Fruit fly (Drosophila melanogaster): ENCODE data around the gene tx.

tx gene

dm6 chr3R:26436540-26436939 is 4.0 kb upstream of the tx start (continued):
- no peak for TF ChIP-seq kah (GFP tag; optimal IDR thresholded peaks at IDR 0.05)
- TF ChIP-seq CG18599 (GFP tag; optimal IDR thresholded peaks at IDR 0.05), result peak; percentile 39
- TF ChIP-seq Atf6 (GFP tag; IDR thresholded peaks at IDR 0.05), result peak; percentile 48; the same call in 1 of the 2 replicates
- TF ChIP-seq ranshi (GFP tag; IDR thresholded peaks at IDR 0.05), result peak; percentile 43; the same call in 1 of the 2 replicates
- TF ChIP-seq Fer3 (tag; optimal IDR thresholded peaks at IDR 0.05), result peak; percentile 38
- 0 out of 2 replicates have a peak, but pooled peaks have one; percentile 17 for TF ChIP-seq al (GFP tag; IDR thresholded peaks at IDR 0.05)
- TF ChIP-seq gsb-n (tag; optimal IDR thresholded peaks at IDR 0.05), result peak; percentile 35
- TF ChIP-seq sob (GFP tag; IDR thresholded peaks at IDR 0.05), result peak; percentile 34; the same call in 1 of the 2 replicates
- no peak for TF ChIP-seq kni (GFP tag; optimal IDR thresholded peaks at IDR 0.05)
- TF ChIP-seq CG4820 (GFP tag; optimal IDR thresholded peaks at IDR 0.05), result no peak
- peak; percentile 13 for TF ChIP-seq NfI (GFP tag; optimal IDR thresholded peaks at IDR 0.05)
- TF ChIP-seq gem (tag; optimal IDR thresholded peaks at IDR 0.05), result peak; percentile 70
- peak; percentile 57 for TF ChIP-seq tx (GFP tag; optimal IDR thresholded peaks at IDR 0.05)
- peak; percentile 42 to 53 for TF ChIP-seq dpn (GFP tag; optimal IDR thresholded peaks at IDR 0.05)
- TF ChIP-seq CG6689 (GFP tag; IDR thresholded peaks at IDR 0.05), result peak; percentile 50
- TF ChIP-seq Spps (tag; optimal IDR thresholded peaks at IDR 0.05), result no peak
- TF ChIP-seq E2f1 (GFP tag; IDR thresholded peaks at IDR 0.05), result 0 out of 2 replicates have a peak, but pooled peaks have one; percentile 11
- TF ChIP-seq tgo (GFP tag; IDR thresholded peaks at IDR 0.05), result peak; percentile 54
- no peak for TF ChIP-seq Asciz (GFP tag; optimal IDR thresholded peaks at IDR 0.05)
- peak; percentile 73 for TF ChIP-seq vvl (GFP tag; IDR thresholded peaks at IDR 0.05)
- TF ChIP-seq CG4617 (GFP tag; optimal IDR thresholded peaks at IDR 0.05; ENCODE audit: borderline replicate concordance), result no peak
- peak; percentile 44; the same call in 1 of the 3 replicates for TF ChIP-seq ken (GFP tag; IDR thresholded peaks at IDR 0.05)
- TF ChIP-seq slbo (GFP tag; IDR thresholded peaks at IDR 0.05), result peak; percentile 40; the same call in 1 of the 2 replicates
- TF ChIP-seq CG10209 (GFP tag; optimal IDR thresholded peaks at IDR 0.05), result peak; percentile 5
- TF ChIP-seq bcd (GFP tag; optimal IDR thresholded peaks at IDR 0.05), result peak; percentile 18
- peak; percentile 71; the same call in 1 of the 2 replicates for TF ChIP-seq Drgx (GFP tag; IDR thresholded peaks at IDR 0.05)
- no peak for TF ChIP-seq pan (optimal IDR thresholded peaks at IDR 0.05)
- peak in 1 of 2 experiments; percentile 65 for TF ChIP-seq pan (GFP tag; optimal IDR thresholded peaks at IDR 0.05 in 1 of 2, IDR thresholded peaks at IDR 0.05 in 1 of 2)
- no peak for TF ChIP-seq cad (GFP tag; optimal IDR thresholded peaks at IDR 0.05)
- TF ChIP-seq row (GFP tag; IDR thresholded peaks at IDR 0.05), result peak; percentile 43; the same call in 1 of the 3 replicates
- peak; percentile 71 for TF ChIP-seq CG11504 (tag; optimal IDR thresholded peaks at IDR 0.05)
- TF ChIP-seq CG34422 (GFP tag; IDR thresholded peaks at IDR 0.05), result peak; percentile 47; the same call in 1 of the 3 replicates
- peak; percentile 67 for TF ChIP-seq CG10366 (GFP tag; IDR thresholded peaks at IDR 0.05)
- TF ChIP-seq Sox102F (GFP tag; optimal IDR thresholded peaks at IDR 0.05), result peak; percentile 77
- peak; percentile 45; the same call in 1 of the 2 replicates for TF ChIP-seq Xrp1 (GFP tag; IDR thresholded peaks at IDR 0.05)
- TF ChIP-seq H2.0 (GFP tag; IDR thresholded peaks at IDR 0.05), result 0 out of 2 replicates have a peak, but pooled peaks have one; percentile 18
- TF ChIP-seq sisA (GFP tag; IDR thresholded peaks at IDR 0.05), result peak; percentile 47
- TF ChIP-seq prd (optimal IDR thresholded peaks at IDR 0.05), result no peak
- peak; percentile 70; the same call in 2 of the 3 replicates for TF ChIP-seq prd (GFP tag; IDR thresholded peaks at IDR 0.05)
- TF ChIP-seq ap (GFP tag; IDR thresholded peaks at IDR 0.05), result peak; percentile 57; the same call in 1 of the 2 replicates
- TF ChIP-seq Sox100B (GFP tag; optimal IDR thresholded peaks at IDR 0.05), result no peak
- TF ChIP-seq CG12071 (GFP tag; optimal IDR thresholded peaks at IDR 0.05), result peak; percentile 40
- TF ChIP-seq CG9727 (GFP tag; optimal IDR thresholded peaks at IDR 0.05), result peak; percentile 25
- TF ChIP-seq fu2 (GFP tag; optimal IDR thresholded peaks at IDR 0.05), result no peak
- TF ChIP-seq sens (GFP tag), result peak; percentile 84
- peak; percentile 2 for TF ChIP-seq CG9437 (GFP tag; optimal IDR thresholded peaks at IDR 0.05)
- TF ChIP-seq seq (GFP tag; IDR thresholded peaks at IDR 0.05), result no peak
- TF ChIP-seq CG12769 (tag; optimal IDR thresholded peaks at IDR 0.05), result peak; percentile 63
- no peak for TF ChIP-seq CG7987 (GFP tag; optimal IDR thresholded peaks at IDR 0.05)
- TF ChIP-seq jigr1 (GFP tag; IDR thresholded peaks at IDR 0.05), result no peak
- TF ChIP-seq dan (GFP tag; IDR thresholded peaks at IDR 0.05), result no peak
